Worm (Caenorhabditis elegans): ENCODE measurements around the gene F44E5.4.

The F44E5.4 gene

ce11 chrII:11761806-11762512 is 2.8 kb upstream of the F44E5.4 start (continued):
- TF ChIP-seq zip-2 (tag; optimal IDR thresholded peaks at IDR 0.05): no peak
- peak; percentile 71 for TF ChIP-seq php-3 (GFP tag; IDR thresholded peaks at IDR 0.05)
- no peak for TF ChIP-seq daf-12 (tag; optimal IDR thresholded peaks at IDR 0.05)
- no peak for TF ChIP-seq daf-8 (GFP tag; IDR thresholded peaks at IDR 0.05)
- TF ChIP-seq T26A8.4 (GFP tag; IDR thresholded peaks at IDR 0.05): peak; percentile 83
- no peak for TF ChIP-seq D1046.2 (GFP tag; IDR thresholded peaks at IDR 0.05)
- no peak for TF ChIP-seq unc-130 (GFP tag; optimal IDR thresholded peaks at IDR 0.05)
- no peak for TF ChIP-seq daf-16 (GFP tag; optimal IDR thresholded peaks at IDR 0.05)
- peak; percentile 38 for TF ChIP-seq daf-16 (tag; optimal IDR thresholded peaks at IDR 0.05)
- no peak for TF ChIP-seq lin-29 (GFP tag; IDR thresholded peaks at IDR 0.05)
- TF ChIP-seq ama-1 (optimal IDR thresholded peaks at IDR 0.05): peak; percentile 49
- peak; percentile 9 for TF ChIP-seq rbr-2 (tag; optimal IDR thresholded peaks at IDR 0.05)
- no peak for TF ChIP-seq nhr-25 (tag; optimal IDR thresholded peaks at IDR 0.05; ENCODE audit: borderline replicate concordance, insufficient read depth)
- TF ChIP-seq snpc-4 (tag; optimal IDR thresholded peaks at IDR 0.05): no peak
- TF ChIP-seq unc-39 (tag; optimal IDR thresholded peaks at IDR 0.05): no peak
- no peak for TF ChIP-seq nhr-41 (GFP tag; IDR thresholded peaks at IDR 0.05)
- no peak for TF ChIP-seq mxl-2 (GFP tag; conservative IDR thresholded peaks at IDR 0.05)
- peak; percentile 59 for TF ChIP-seq lim-7 (GFP tag; IDR thresholded peaks at IDR 0.05)
- no peak for TF ChIP-seq nhr-48 (tag; optimal IDR thresholded peaks at IDR 0.05)
- TF ChIP-seq sdz-12 (GFP tag; optimal IDR thresholded peaks at IDR 0.05): no peak
- TF ChIP-seq aly-2 (tag; optimal IDR thresholded peaks at IDR 0.05): no peak
- no peak for TF ChIP-seq ceh-20 (GFP tag; IDR thresholded peaks at IDR 0.05)
- no peak for TF ChIP-seq nhr-10 (tag; optimal IDR thresholded peaks at IDR 0.05)
- TF ChIP-seq spr-3 (GFP tag; optimal IDR thresholded peaks at IDR 0.05): no peak
- TF ChIP-seq lin-38 (GFP tag; IDR thresholded peaks at IDR 0.05): peak; percentile 69
- TF ChIP-seq duxl-1 (tag; optimal IDR thresholded peaks at IDR 0.05; ENCODE audit: poor library complexity): no peak
- no peak for TF ChIP-seq Y48G9A.11 (GFP tag; IDR thresholded peaks at IDR 0.05)
- TF ChIP-seq cey-2 (tag; optimal IDR thresholded peaks at IDR 0.05; ENCODE audit: borderline replicate concordance, insufficient read depth): no peak
- TF ChIP-seq attf-4 (tag; optimal IDR thresholded peaks at IDR 0.05): no peak
- TF ChIP-seq R02D3.7 (tag; optimal IDR thresholded peaks at IDR 0.05): no peak
- TF ChIP-seq dve-1 (tag; optimal IDR thresholded peaks at IDR 0.05; ENCODE audit: insufficient read depth): peak; percentile 61
- peak; percentile 49; the same call in 1 of the 2 replicates for TF ChIP-seq dmd-6 (GFP tag; IDR thresholded peaks at IDR 0.05)
- TF ChIP-seq spr-1 (tag; optimal IDR thresholded peaks at IDR 0.05): no peak
- TF ChIP-seq F26F4.8 (GFP tag; conservative IDR thresholded peaks at IDR 0.05): no peak
- no peak for TF ChIP-seq hlh-30 (tag; optimal IDR thresholded peaks at IDR 0.05; ENCODE audit: insufficient read depth)
- TF ChIP-seq egl-27 (tag; optimal IDR thresholded peaks at IDR 0.05): no peak
- no peak for TF ChIP-seq fos-1 (tag; optimal IDR thresholded peaks at IDR 0.05)
- no peak for TF ChIP-seq dpl-1 (GFP tag; optimal IDR thresholded peaks at IDR 0.05)
- no peak for TF ChIP-seq lin-39 (tag; optimal IDR thresholded peaks at IDR 0.05)
- no peak for TF ChIP-seq nhr-77 (tag; optimal IDR thresholded peaks at IDR 0.05)
- no peak for TF ChIP-seq pqm-1 (tag; optimal IDR thresholded peaks at IDR 0.05)
- TF ChIP-seq nhr-6 (tag; optimal IDR thresholded peaks at IDR 0.05): peak; percentile 34
- no peak for TF ChIP-seq ceh-82 (tag; optimal IDR thresholded peaks at IDR 0.05)
- peak; percentile 63; the same call in 1 of the 2 replicates for TF ChIP-seq mdt-29 (GFP tag; IDR thresholded peaks at IDR 0.05)
- no peak for TF ChIP-seq nhr-28 (tag; optimal IDR thresholded peaks at IDR 0.05)
- TF ChIP-seq ZK337.2 (GFP tag; IDR thresholded peaks at IDR 0.05): no peak
- TF ChIP-seq lsy-2 (tag; optimal IDR thresholded peaks at IDR 0.05): peak in 1 of 2 experiments; percentile 86
- TF ChIP-seq hlh-11 (tag; optimal IDR thresholded peaks at IDR 0.05): peak; percentile 39
- TF ChIP-seq ceh-28 (tag; optimal IDR thresholded peaks at IDR 0.05): no peak
- TF ChIP-seq mes-2 (tag; optimal IDR thresholded peaks at IDR 0.05; ENCODE audit: poor library complexity, severe bottlenecking): no peak
- no peak for TF ChIP-seq F37D6.2 (tag; optimal IDR thresholded peaks at IDR 0.05)
